Worm (Caenorhabditis elegans): ENCODE results near the gene C24H12.1.

- TF ChIP-seq mep-1 (tag; optimal IDR thresholded peaks at IDR 0.05) (no peak), unc-39 (tag; optimal IDR thresholded peaks at IDR 0.05) (no peak), mdl-1 (tag; optimal IDR thresholded peaks at IDR 0.05) (no peak), egl-27 (tag; optimal IDR thresholded peaks at IDR 0.05) (no peak), nhr-77 (tag; optimal IDR thresholded peaks at IDR 0.05) (no peak), duxl-1 (tag; optimal IDR thresholded peaks at IDR 0.05; ENCODE audit: poor library complexity) (no peak)
These were observed 34.1 kb downstream of the C24H12.1 start for ce11 chrII:475312-475711.
